Worm (Caenorhabditis elegans) whole organism, L3 larva: ENCODE measurements around the gene cah-4.

Experiments
- ama-1 ChIP-seq: fragments of 150-350 bp; optimal IDR thresholded peaks from 2 replicates; lab custom pipeline; 2018
- ceh-28 ChIP-seq: fragments of 150-350 bp; optimal IDR thresholded peaks from 2 replicates; lab custom pipeline; 2014; ENCODE audit warnings: missing biosample characterization, missing genetic modification reagents, missing genetic modification characterization
- ceh-82 ChIP-seq: fragments of 150-350 bp; optimal IDR thresholded peaks from 2 replicates; lab custom pipeline; 2014; ENCODE audit warnings: missing biosample characterization, missing genetic modification characterization
- ceh-9 ChIP-seq: sonication (generic microtip); optimal IDR thresholded peaks from 2 replicates; lab custom pipeline; 2018; ENCODE audit warnings: missing biosample characterization, missing genetic modification characterization
- daf-12 ChIP-seq: fragments of 150-350 bp; optimal IDR thresholded peaks from 2 replicates; lab custom pipeline; 2014; ENCODE audit warnings: missing biosample characterization, missing genetic modification reagents, missing genetic modification characterization
- elt-1 ChIP-seq: fragments of 150-350 bp; optimal IDR thresholded peaks from 2 replicates; lab custom pipeline; 2014; ENCODE audit warnings: missing biosample characterization, missing genetic modification characterization
- elt-3 ChIP-seq, 3 experiments: fragments of 150-350 bp in 1 of 3; sonication (generic microtip) in 2 of 3; optimal IDR thresholded peaks; 2 replicates in 2 of 3; 4 replicates in 1 of 3; lab custom pipeline; 2014 to 2017; ENCODE audit warnings: missing biosample characterization in 3 of 3, missing genetic modification characterization in 3 of 3
- fkh-10 ChIP-seq: sonication (generic microtip); optimal IDR thresholded peaks from 2 replicates; lab custom pipeline; 2017; ENCODE audit warnings: missing biosample characterization, missing genetic modification reagents, missing genetic modification characterization
- fkh-2 ChIP-seq: fragments of 150-350 bp; optimal IDR thresholded peaks from 2 replicates; lab custom pipeline; 2014; ENCODE audit warnings: missing biosample characterization, missing genetic modification reagents, missing genetic modification characterization
- fos-1 ChIP-seq: fragments of 150-350 bp; optimal IDR thresholded peaks from 2 replicates; lab custom pipeline; 2014; ENCODE audit warnings: missing biosample characterization, missing genetic modification characterization
- hmg-11 ChIP-seq: sonication (generic microtip); optimal IDR thresholded peaks from 2 replicates; lab custom pipeline; 2016; ENCODE audit warnings: missing genetic modification characterization, missing compliant biosample characterization
- lin-39 ChIP-seq: fragments of 150-350 bp; optimal IDR thresholded peaks from 2 replicates; lab custom pipeline; 2018; ENCODE audit warnings: missing biosample characterization, missing genetic modification reagents, missing genetic modification characterization
- lsy-12 ChIP-seq: sonication (generic microtip); optimal IDR thresholded peaks from 2 replicates; lab custom pipeline; 2016; ENCODE audit warnings: mild to moderate bottlenecking, missing genetic modification characterization, missing compliant biosample characterization
- mml-1 ChIP-seq: fragments of 150-350 bp; sonication (generic microtip); optimal IDR thresholded peaks from 3 replicates; lab custom pipeline; 2014; ENCODE audit warnings: missing biosample characterization, missing genetic modification characterization
- nfya-1 ChIP-seq: sonication (generic microtip); optimal IDR thresholded peaks from 2 replicates; lab custom pipeline; 2017; ENCODE audit warnings: missing genetic modification characterization, mild to moderate bottlenecking, missing compliant biosample characterization, antibody characterized with exemption, moderate library complexity; ENCODE audit not compliant: insufficient read depth
- nhr-23 ChIP-seq: fragments of 150-350 bp; optimal IDR thresholded peaks from 2 replicates; lab custom pipeline; 2014; ENCODE audit warnings: missing biosample characterization, missing genetic modification reagents, missing genetic modification characterization
- nhr-237 ChIP-seq: fragments of 150-350 bp; optimal IDR thresholded peaks from 2 replicates; lab custom pipeline; 2014; ENCODE audit warnings: missing biosample characterization, missing genetic modification characterization
- nhr-43 ChIP-seq: sonication (generic microtip); optimal IDR thresholded peaks from 2 replicates; lab custom pipeline; 2016; ENCODE audit warnings: mild to moderate bottlenecking, missing genetic modification characterization, missing compliant biosample characterization; ENCODE audit not compliant: poor library complexity, severe bottlenecking
- sea-2 ChIP-seq: fragments of 150-350 bp; sonication (generic microtip); optimal IDR thresholded peaks from 4 replicates; lab custom pipeline; 2014; ENCODE audit warnings: missing biosample characterization, missing genetic modification reagents, missing genetic modification characterization
- skn-1 ChIP-seq: fragments of 150-350 bp; optimal IDR thresholded peaks from 2 replicates; lab custom pipeline; 2014; ENCODE audit warnings: missing biosample characterization, missing genetic modification characterization
- snpc-4 ChIP-seq: fragments of 150-350 bp; optimal IDR thresholded peaks from 2 replicates; lab custom pipeline; 2014; ENCODE audit warnings: missing biosample characterization, missing genetic modification characterization
- tbx-2 ChIP-seq: sonication (generic microtip); optimal IDR thresholded peaks from 2 replicates; lab custom pipeline; 2016; ENCODE audit warnings: mild to moderate bottlenecking, missing genetic modification characterization, missing compliant biosample characterization
- unc-39 ChIP-seq: sonication (generic microtip); optimal IDR thresholded peaks from 4 replicates; lab custom pipeline; 2017; ENCODE audit warnings: missing biosample characterization, missing genetic modification characterization
- ztf-11 ChIP-seq: fragments of 150-350 bp; optimal IDR thresholded peaks from 2 replicates; lab custom pipeline; 2014; ENCODE audit warnings: missing biosample characterization, missing genetic modification characterization

Gene cah-4

ce11 chrX:13542236-13542635, at the start of gene cah-4:
Gene cah-4 (plus strand): TSS chrX:13542574.
- TF ChIP-seq unc-39 (no peak), ztf-11 (no peak), ceh-82 (tag; lab: Kevin White, UChicago) (no peak), ama-1 (lab: Kevin White, UChicago) (peak; percentile 94)
- TF ChIP-seq, all 47 proteins: peak for 1

- no peak for TF ChIP-seq nhr-237 (tag; lab: Kevin White, UChicago)
- peak; percentile 58 for TF ChIP-seq lin-39 (tag; lab: Kevin White, UChicago)
- TF ChIP-seq nfya-1 (tag; lab: Kevin White, UChicago): peak; percentile 68
- TF ChIP-seq hmg-11: peak; percentile 19
These were observed 48.6 kb upstream of the cah-4 start for ce11 chrX:13493762-13494161.

- TF ChIP-seq fkh-10 (peak; percentile 93), skn-1 (tag; lab: Kevin White, UChicago) (no peak)
These were observed 43.3 kb upstream of the cah-4 start for ce11 chrX:13499098-13499497.

DNA sequence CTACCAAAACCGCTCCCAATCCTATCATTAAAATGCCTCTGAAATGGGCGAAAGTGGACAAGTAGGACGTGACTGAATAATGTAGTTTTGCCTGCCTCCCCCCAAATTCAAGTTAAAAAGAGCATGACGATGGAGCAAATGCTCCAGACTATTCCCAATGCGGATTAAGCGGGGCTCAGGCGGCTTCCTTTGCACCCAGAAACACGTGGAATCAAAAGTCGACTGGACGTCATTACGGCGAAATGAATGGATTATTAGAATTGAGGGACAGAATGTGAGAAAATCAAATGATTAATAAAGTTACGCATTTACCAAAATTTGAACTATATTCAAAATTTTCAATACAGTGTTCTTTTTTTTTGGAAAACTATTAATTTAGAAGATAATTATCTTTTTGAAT, 42.5 kb upstream of the cah-4 start:
- no peak for TF ChIP-seq tbx-2 (tag; lab: Kevin White, UChicago)
- no peak for TF ChIP-seq fos-1 (tag; lab: Kevin White, UChicago)
- TF ChIP-seq fkh-10: no peak
- TF ChIP-seq unc-39: no peak
- no peak for TF ChIP-seq mml-1 (tag; lab: Kevin White, UChicago)
- no peak for TF ChIP-seq elt-1
- no peak for TF ChIP-seq ceh-9
- TF ChIP-seq nhr-43 (tag; lab: Kevin White, UChicago): no peak

- TF ChIP-seq elt-3 (tag; optimal IDR thresholded peaks at IDR 0.05; lab: Kevin White, UChicago) (no peak), ceh-28 (no peak), tbx-2 (tag; lab: Kevin White, UChicago) (no peak), daf-12 (tag; lab: Kevin White, UChicago) (no peak), ama-1 (lab: Kevin White, UChicago) (no peak), nfya-1 (tag; lab: Kevin White, UChicago) (peak; percentile 5)
These were observed 41.8 kb upstream of the cah-4 start, which contains the start of gene sad-1 for ce11 chrX:13500568-13500967. Gene sad-1 (minus strand): TSS chrX:13500668.

ce11 chrX:13502282-13502681, 40.1 kb upstream of the cah-4 start:
- peak; percentile 73 for TF ChIP-seq nfya-1 (tag; lab: Kevin White, UChicago)
- TF ChIP-seq fkh-10: peak; percentile 53
- peak; percentile 54 for TF ChIP-seq lin-39 (tag; lab: Kevin White, UChicago)
- no peak for TF ChIP-seq ama-1 (lab: Kevin White, UChicago)
- no peak for TF ChIP-seq sea-2 (GFP tag; lab: Kevin White, UChicago)
- peak; percentile 69 for TF ChIP-seq hmg-11
- TF ChIP-seq snpc-4 (tag; lab: Kevin White, UChicago): peak; percentile 37

ce11 chrX:13503839-13504238, 38.5 kb upstream of the cah-4 start:
- TF ChIP-seq lsy-12 (tag; lab: Kevin White, UChicago) (no peak), skn-1 (tag; lab: Kevin White, UChicago) (no peak), nfya-1 (tag; lab: Kevin White, UChicago) (peak; percentile 14)

DNA sequence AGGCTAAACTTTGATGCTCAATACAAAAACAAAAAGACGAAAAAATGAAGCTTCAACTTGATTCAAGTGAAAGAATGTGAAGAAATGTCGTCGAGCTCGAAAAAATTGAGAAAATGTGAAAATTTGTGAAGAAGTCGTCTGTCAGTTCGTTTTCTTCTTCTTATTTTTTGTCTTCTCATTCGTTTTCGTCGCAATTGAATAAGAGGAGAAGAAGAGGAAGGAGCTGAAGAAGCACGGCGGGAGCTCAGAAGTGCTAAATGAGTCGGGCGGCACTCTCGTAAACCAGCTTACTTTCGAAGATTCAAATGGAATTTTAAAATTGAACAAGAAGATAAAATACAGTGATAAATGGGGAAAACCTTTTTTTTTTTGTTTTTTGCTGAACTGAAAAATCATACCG, 37.2 kb upstream of the cah-4 start:
- TF ChIP-seq fkh-10 (peak; percentile 46), lsy-12 (tag; lab: Kevin White, UChicago) (no peak), nhr-23 (tag; lab: Kevin White, UChicago) (no peak)

ce11 chrX:13506043-13506442, 36.3 kb upstream of the cah-4 start:
- TF ChIP-seq fkh-2 (tag; lab: Kevin White, UChicago) (no peak), lin-39 (tag; lab: Kevin White, UChicago) (peak; percentile 16)
